Worm (Caenorhabditis elegans) whole organism, young adult: ENCODE measurements around the gene T02E9.6.

ENCODE experiments used
- B0261.1 ChIP-seq: sonication (generic microtip); optimal IDR thresholded peaks from 2 replicates; lab custom pipeline; 2016; ENCODE audit warnings: mild to moderate bottlenecking, missing genetic modification characterization, moderate library complexity, missing compliant biosample characterization
- B0336.3 ChIP-seq: fragments of 200-800 bp; sonication (Bioruptor generic); IDR thresholded peaks from 2 replicates; pipeline ENCODE4 v1.3.6; 2022; ENCODE audit warnings: missing genetic modification characterization, missing compliant biosample characterization
- F37B4.10 ChIP-seq: fragments of 200-800 bp; sonication (Bioruptor generic); IDR thresholded peaks from 2 replicates; pipeline ENCODE4 v1.3.6; 2022; ENCODE audit warnings: missing genetic modification characterization, missing compliant biosample characterization
- F39B2.1 ChIP-seq: fragments of 200-800 bp; sonication (Bioruptor generic); IDR thresholded peaks from 2 replicates; pipeline ENCODE4 v1.3.6; 2022; ENCODE audit warnings: missing genetic modification reagents, missing genetic modification characterization, missing compliant biosample characterization
- K11D2.4 ChIP-seq: fragments of 200-800 bp; sonication (Bioruptor generic); IDR thresholded peaks from 2 replicates; pipeline ENCODE4 v1.3.6; 2022; ENCODE audit warnings: missing genetic modification reagents, missing genetic modification characterization, missing compliant biosample characterization
- T07F8.4 ChIP-seq: sonication (generic microtip); optimal IDR thresholded peaks from 2 replicates; lab custom pipeline; 2016; ENCODE audit warnings: mild to moderate bottlenecking, missing genetic modification characterization, moderate library complexity, missing compliant biosample characterization
- Y56A3A.18 ChIP-seq: fragments of 200-800 bp; sonication (Bioruptor generic); IDR thresholded peaks from 2 replicates; pipeline ENCODE4 v1.3.6; 2022; ENCODE audit warnings: missing genetic modification reagents, missing genetic modification characterization, missing compliant biosample characterization
- aptf-3 ChIP-seq: fragments of 200-800 bp; sonication (Bioruptor generic); IDR thresholded peaks from 2 replicates; pipeline ENCODE4 v1.3.6; 2022; ENCODE audit warnings: missing genetic modification characterization, missing compliant biosample characterization
- attf-6 ChIP-seq: fragments of 200-800 bp; sonication (Bioruptor generic); IDR thresholded peaks from 2 replicates; pipeline ENCODE4 v1.3.6; 2022; ENCODE audit warnings: missing genetic modification reagents, missing genetic modification characterization, missing compliant biosample characterization
- cebp-1 ChIP-seq, 2 experiments: fragments of 200-800 bp in 1 of 2; sonication (Bioruptor generic) in 1 of 2; sonication (generic microtip) in 1 of 2; IDR thresholded peaks in 1 of 2; optimal IDR thresholded peaks in 1 of 2; 2 replicates each; pipeline versions ENCODE4 v1.3.6 to Lab custom; 2017 to 2022; ENCODE audit warnings: missing compliant biosample characterization in 2 of 2, missing genetic modification characterization in 2 of 2, mild to moderate bottlenecking in 1 of 2, missing genetic modification reagents in 1 of 2, moderate library complexity in 1 of 2
- ceh-27 ChIP-seq: fragments of 200-800 bp; sonication (Bioruptor generic); optimal IDR thresholded peaks from 2 replicates; lab custom pipeline; 2018; ENCODE audit warnings: mild to moderate bottlenecking, missing genetic modification characterization, moderate library complexity, missing compliant biosample characterization
- ceh-79 ChIP-seq: sonication (generic microtip); optimal IDR thresholded peaks from 2 replicates; lab custom pipeline; 2017; ENCODE audit warnings: mild to moderate bottlenecking, missing genetic modification characterization, missing compliant biosample characterization
- die-1 ChIP-seq: sonication (generic microtip); optimal IDR thresholded peaks from 2 replicates; lab custom pipeline; 2016; ENCODE audit warnings: missing genotype, mild to moderate bottlenecking, missing genetic modification characterization, missing compliant biosample characterization
- dox-1 ChIP-seq: fragments of 200-800 bp; sonication (Bioruptor generic); IDR thresholded peaks from 2 replicates; pipeline ENCODE4 v1.3.6; 2022; ENCODE audit warnings: missing genetic modification reagents, missing genetic modification characterization, missing compliant biosample characterization
- dpff-1 ChIP-seq: sonication (generic microtip); optimal IDR thresholded peaks from 2 replicates; lab custom pipeline; 2017; ENCODE audit warnings: mild to moderate bottlenecking, missing genetic modification characterization, missing compliant biosample characterization
- dpl-1 ChIP-seq: fragments of 150-350 bp; optimal IDR thresholded peaks from 2 replicates; lab custom pipeline; 2014; ENCODE audit warnings: missing biosample characterization, missing genetic modification reagents, missing genetic modification characterization
- egl-18 ChIP-seq: fragments of 200-800 bp; sonication (Bioruptor generic); IDR thresholded peaks from 2 replicates; pipeline ENCODE4 v1.3.6; 2022; ENCODE audit warnings: missing genetic modification reagents, missing genetic modification characterization, missing compliant biosample characterization
- egrh-3 ChIP-seq: fragments of 200-800 bp; sonication (Bioruptor generic); IDR thresholded peaks from 2 replicates; pipeline ENCODE4 v1.3.6; 2022; ENCODE audit warnings: missing genetic modification reagents, missing genetic modification characterization, missing compliant biosample characterization
- ets-4 ChIP-seq: fragments of 200-800 bp; sonication (Bioruptor generic); optimal IDR thresholded peaks from 2 replicates; lab custom pipeline; 2018; ENCODE audit warnings: mild to moderate bottlenecking, missing genetic modification characterization, missing compliant biosample characterization
- hlh-26 ChIP-seq: fragments of 200-800 bp; sonication (Bioruptor generic); conservative IDR thresholded peaks from 2 replicates; pipeline ENCODE4 v1.3.6; 2022; ENCODE audit warnings: missing genetic modification reagents, missing genetic modification characterization, missing compliant biosample characterization
- hrde-1 ChIP-seq: sonication (generic microtip); optimal IDR thresholded peaks from 2 replicates; lab custom pipeline; 2016; ENCODE audit warnings: missing genetic modification characterization, mild to moderate bottlenecking, missing compliant biosample characterization, moderate library complexity, missing genotype, missing genetic modification reagents, borderline replicate concordance
- lin-54 ChIP-seq: fragments of 200-800 bp; sonication (Bioruptor generic); optimal IDR thresholded peaks from 2 replicates; lab custom pipeline; 2018; ENCODE audit warnings: mild to moderate bottlenecking, missing genetic modification characterization, missing compliant biosample characterization
- lir-1 ChIP-seq: fragments of 200-800 bp; sonication (Bioruptor generic); conservative IDR thresholded peaks from 2 replicates; pipeline ENCODE4 v1.3.6; 2022; ENCODE audit warnings: missing genetic modification reagents, missing genetic modification characterization, missing compliant biosample characterization
- lsy-27 ChIP-seq: sonication (generic microtip); optimal IDR thresholded peaks from 2 replicates; lab custom pipeline; 2017; ENCODE audit warnings: missing genetic modification characterization, mild to moderate bottlenecking, missing compliant biosample characterization, antibody characterized with exemption, missing genotype, borderline replicate concordance; ENCODE audit not compliant: insufficient read depth
- mel-28 ChIP-seq: sonication (generic microtip); optimal IDR thresholded peaks from 2 replicates; lab custom pipeline; 2016; ENCODE audit warnings: borderline replicate concordance, mild to moderate bottlenecking, missing genetic modification characterization, missing compliant biosample characterization
- nhr-120 ChIP-seq: fragments of 200-800 bp; sonication (Bioruptor generic); IDR thresholded peaks from 2 replicates; pipeline ENCODE4 v1.3.6; 2022; ENCODE audit warnings: missing genetic modification characterization, missing compliant biosample characterization
- nhr-179 ChIP-seq: sonication (generic microtip); optimal IDR thresholded peaks from 2 replicates; lab custom pipeline; 2016; ENCODE audit warnings: mild to moderate bottlenecking, missing genetic modification characterization, missing compliant biosample characterization
- nhr-80 ChIP-seq: sonication (generic microtip); optimal IDR thresholded peaks from 2 replicates; lab custom pipeline; 2016; ENCODE audit warnings: missing genetic modification characterization, missing compliant biosample characterization
- pbrm-1 ChIP-seq: fragments of 200-800 bp; sonication (Bioruptor generic); IDR thresholded peaks from 2 replicates; pipeline ENCODE4 v1.3.6; 2022; ENCODE audit warnings: missing genetic modification reagents, missing genetic modification characterization, missing compliant biosample characterization
- pha-4 ChIP-seq: fragments of 150-350 bp; sonication (generic microtip); optimal IDR thresholded peaks from 2 replicates; lab custom pipeline; 2014; ENCODE audit warnings: missing biosample characterization, missing genetic modification reagents, missing genetic modification characterization
- rpc-1 ChIP-seq, 2 experiments: fragments of 150-350 bp in 1 of 2; sonication (generic microtip) in 1 of 2; optimal IDR thresholded peaks; 2 replicates each; lab custom pipeline; 2014 to 2018; ENCODE audit warnings: missing biosample characterization in 1 of 2, missing genetic modification characterization in 1 of 2, missing genetic modification reagents in 1 of 2, missing genotype in 1 of 2
- sea-2 ChIP-seq: fragments of 200-800 bp; sonication (Bioruptor generic); IDR thresholded peaks from 2 replicates; pipeline ENCODE4 v1.3.6; 2022; ENCODE audit warnings: missing genetic modification characterization, missing compliant biosample characterization
- snpc-1.1 ChIP-seq: sonication (generic microtip); optimal IDR thresholded peaks from 2 replicates; lab custom pipeline; 2017; ENCODE audit warnings: missing genetic modification characterization, mild to moderate bottlenecking, missing compliant biosample characterization, antibody characterized with exemption, moderate library complexity, missing genotype, missing genetic modification reagents; ENCODE audit not compliant: insufficient read depth
- snpc-3.4 ChIP-seq: sonication (generic microtip); optimal IDR thresholded peaks from 2 replicates; lab custom pipeline; 2017; ENCODE audit warnings: missing genetic modification characterization, mild to moderate bottlenecking, missing compliant biosample characterization, antibody characterized with exemption, moderate library complexity, missing genotype, missing genetic modification reagents
- snpc-4 ChIP-seq, 5 experiments: fragments of 150-350 bp in 1 of 5; sonication (generic microtip) in 4 of 5; optimal IDR thresholded peaks; 2 replicates each; lab custom pipeline; 2014 to 2018; ENCODE audit warnings: missing genetic modification characterization in 5 of 5, missing biosample characterization in 3 of 5, antibody characterized with exemption in 2 of 5, mild to moderate bottlenecking in 2 of 5, missing compliant biosample characterization in 2 of 5, missing genotype in 2 of 5, moderate library complexity in 2 of 5, missing genetic modification reagents in 1 of 5
- ztf-6 ChIP-seq: fragments of 200-800 bp; sonication (Bioruptor generic); IDR thresholded peaks from 2 replicates; pipeline ENCODE4 v1.3.6; 2022; ENCODE audit warnings: missing genetic modification reagents, missing genetic modification characterization, missing compliant biosample characterization

The T02E9.6 gene

ce11 chrV:11334193-11334592 is at the start of gene T02E9.6:
Gene T02E9.6, minus strand, starts transcription at chrV:11334293.
- TF ChIP-seq K11D2.4 (no peak), snpc-1.1 (tag; lab: Kevin White, UChicago) (no peak), T07F8.4 (tag; lab: Kevin White, UChicago) (no peak), aptf-3 (GFP tag; lab: Robert Waterston, UW) (no peak), die-1 (no peak), dpff-1 (tag; lab: Kevin White, UChicago) (no peak), ceh-79 (tag; lab: Kevin White, UChicago) (no peak), pha-4 (tag; lab: Kevin White, UChicago) (no peak), Y56A3A.18 (GFP tag; lab: Robert Waterston, UW) (no peak), rpc-1 (optimal IDR thresholded peaks at IDR 0.05; lab: Kevin White, UChicago) (no peak), rpc-1 (tag; optimal IDR thresholded peaks at IDR 0.05; lab: Kevin White, UChicago) (no peak), nhr-80 (tag; lab: Kevin White, UChicago) (no peak), lsy-27 (tag; lab: Kevin White, UChicago) (no peak), attf-6 (GFP tag; lab: Robert Waterston, UW) (no peak), pbrm-1 (GFP tag; lab: Robert Waterston, UW) (no peak), B0336.3 (GFP tag; lab: Robert Waterston, UW) (no peak), dpl-1 (GFP tag; lab: Kevin White, UChicago) (no peak)

- no peak for TF ChIP-seq hrde-1 (tag; lab: Kevin White, UChicago)
- TF ChIP-seq egrh-3 (GFP tag; lab: Robert Waterston, UW) = no peak
- no peak for TF ChIP-seq sea-2
- no peak for TF ChIP-seq F39B2.1 (GFP tag; lab: Robert Waterston, UW)
- TF ChIP-seq snpc-1.1 (tag; lab: Kevin White, UChicago) = no peak
- TF ChIP-seq hlh-26 (GFP tag; lab: Robert Waterston, UW) = no peak
- no peak for TF ChIP-seq snpc-3.4 (tag; lab: Kevin White, UChicago)
- TF ChIP-seq egl-18 (GFP tag; lab: Robert Waterston, UW) = no peak
- no peak for TF ChIP-seq lsy-27 (tag; lab: Kevin White, UChicago)
- no peak for TF ChIP-seq snpc-4 (GFP tag; optimal IDR thresholded peaks at IDR 0.05; lab: Kevin White, UChicago)
- TF ChIP-seq snpc-4 (tag; optimal IDR thresholded peaks at IDR 0.05; lab: Kevin White, UChicago) = no peak
- TF ChIP-seq lin-54 (GFP tag; lab: Kevin White, UChicago) = no peak
- no peak for TF ChIP-seq ets-4 (GFP tag; lab: Kevin White, UChicago)
- no peak for TF ChIP-seq nhr-179
- TF ChIP-seq ceh-27 = no peak
- no peak for TF ChIP-seq lir-1 (GFP tag; lab: Robert Waterston, UW)
- TF ChIP-seq mel-28 = no peak
- TF ChIP-seq nhr-120 (GFP tag; lab: Robert Waterston, UW) = no peak
- TF ChIP-seq pbrm-1 (GFP tag; lab: Robert Waterston, UW) = no peak
- no peak for TF ChIP-seq F37B4.10 (GFP tag; lab: Robert Waterston, UW)
Observed at ce11 chrV:11383032-11383431, 48.9 kb upstream of the T02E9.6 start, which contains the start of gene F55C10.5. Gene F55C10.5, plus strand, starts transcription at chrV:11383105.

- TF ChIP-seq F39B2.1 (GFP tag; lab: Robert Waterston, UW) (no peak), dox-1 (GFP tag; lab: Robert Waterston, UW) (no peak), F37B4.10 (GFP tag; lab: Robert Waterston, UW) (no peak), cebp-1 (GFP tag; IDR thresholded peaks at IDR 0.05; lab: Robert Waterston, UW) (no peak), cebp-1 (tag; optimal IDR thresholded peaks at IDR 0.05; lab: Kevin White, UChicago) (no peak), ztf-6 (GFP tag; lab: Robert Waterston, UW) (no peak), B0261.1 (no peak), nhr-80 (tag; lab: Kevin White, UChicago) (no peak)
Observed at ce11 chrV:11380571-11380970, 46.5 kb upstream of the T02E9.6 start.
